Fruit fly (Drosophila melanogaster) whole organism, embryonic: ENCODE data around the gene CG14657.

Source experiments
- CG10274 ChIP-seq: fragments of 200-800 bp; sonication (Bioruptor generic); optimal IDR thresholded peaks from 3 replicates; lab custom pipeline; 2017; ENCODE audit warnings: missing biosample characterization, mild to moderate bottlenecking, missing genetic modification characterization
- CG10321 ChIP-seq: fragments of 200-800 bp; sonication (Bioruptor generic); IDR thresholded peaks from 2 replicates; pipeline ENCODE4 v1.3.6; 2022; ENCODE audit warnings: missing biosample characterization, missing genetic modification characterization
- CG12299 ChIP-seq: fragments of 200-800 bp; sonication (Bioruptor generic); optimal IDR thresholded peaks from 2 replicates; lab custom pipeline; 2018; ENCODE audit warnings: missing biosample characterization, mild to moderate bottlenecking, missing genetic modification characterization
- CG13287 ChIP-seq: fragments of 200-800 bp; sonication (Bioruptor generic); IDR thresholded peaks from 2 replicates; pipeline ENCODE4 v1.3.6; 2022; ENCODE audit warnings: missing biosample characterization, missing genetic modification characterization; ENCODE audit not compliant: partially characterized antibody
- CG15011 ChIP-seq: fragments of 200-800 bp; sonication (Bioruptor generic); optimal IDR thresholded peaks from 3 replicates; lab custom pipeline; 2018; ENCODE audit warnings: missing biosample characterization, mild to moderate bottlenecking, missing genetic modification characterization
- CG31388 ChIP-seq: fragments of 200-800 bp; sonication (Bioruptor generic); optimal IDR thresholded peaks from 2 replicates; lab custom pipeline; 2016; ENCODE audit warnings: missing biosample characterization, missing genetic modification characterization
- CG42726 ChIP-seq: fragments of 200-800 bp; sonication (Bioruptor generic); IDR thresholded peaks from 2 replicates; pipeline ENCODE4 v1.3.6; 2022; ENCODE audit warnings: missing biosample characterization, missing genetic modification characterization; ENCODE audit not compliant: partially characterized antibody
- CG5953 ChIP-seq: fragments of 200-800 bp; sonication (Bioruptor generic); IDR thresholded peaks from 2 replicates; pipeline ENCODE4 v1.3.6; 2022; ENCODE audit warnings: missing biosample characterization, missing genetic modification characterization
- CG7786 ChIP-seq: fragments of 200-800 bp; sonication (Bioruptor generic); optimal IDR thresholded peaks from 2 replicates; lab custom pipeline; 2016; ENCODE audit warnings: missing biosample characterization, missing genetic modification characterization
- CG7963 ChIP-seq: fragments of 200-800 bp; sonication (Bioruptor generic); IDR thresholded peaks from 3 replicates; pipeline ENCODE4 v1.3.6; 2022; ENCODE audit warnings: missing biosample characterization, missing genetic modification characterization; ENCODE audit not compliant: partially characterized antibody
- D19B ChIP-seq: fragments of 200-800 bp; sonication (Bioruptor generic); optimal IDR thresholded peaks from 2 replicates; lab custom pipeline; 2017; ENCODE audit warnings: missing biosample characterization, mild to moderate bottlenecking, missing genetic modification characterization
- Dref ChIP-seq: fragments of 200-800 bp; sonication (Bioruptor generic); IDR thresholded peaks from 2 replicates; pipeline ENCODE4 v1.3.6; 2022; ENCODE audit warnings: missing biosample characterization, missing genetic modification characterization
- Drgx ChIP-seq: fragments of 200-800 bp; sonication (Bioruptor generic); IDR thresholded peaks from 2 replicates; pipeline ENCODE4 v1.3.6; 2022; ENCODE audit warnings: missing biosample characterization, missing genetic modification characterization
- Ets65A ChIP-seq: fragments of 200-800 bp; sonication (Bioruptor generic); peaks from one replicate; lab custom pipeline; 2016; ENCODE audit warnings: missing biosample characterization, missing genetic modification characterization
- GATAe ChIP-seq: fragments of 200-800 bp; sonication (Bioruptor generic); conservative IDR thresholded peaks from 2 replicates; pipeline ENCODE4 v1.3.6; 2022; ENCODE audit warnings: missing biosample characterization, missing genetic modification characterization
- HLH4C ChIP-seq: fragments of 200-800 bp; sonication (Bioruptor generic); IDR thresholded peaks from 3 replicates; pipeline ENCODE4 v1.3.6; 2022; ENCODE audit warnings: missing biosample characterization, missing genetic modification characterization; ENCODE audit not compliant: partially characterized antibody
- Hey ChIP-seq: fragments of 200-800 bp; sonication (Bioruptor generic); optimal IDR thresholded peaks from 3 replicates; lab custom pipeline; 2018; ENCODE audit warnings: missing biosample characterization, mild to moderate bottlenecking, missing genetic modification characterization
- Hr39 ChIP-seq: fragments of >200 bp; optimal IDR thresholded peaks from 2 replicates; lab custom pipeline; 2017
- Med ChIP-seq: fragments of 200-800 bp; sonication (Bioruptor generic); peaks from one replicate; lab custom pipeline; 2016; ENCODE audit warnings: missing biosample characterization, missing genetic modification characterization, mild to moderate bottlenecking, inconsistent platforms, moderate library complexity
- Optix ChIP-seq: fragments of 200-800 bp; sonication (Bioruptor generic); IDR thresholded peaks from 3 replicates; pipeline ENCODE4 v1.3.6; 2022; ENCODE audit warnings: missing biosample characterization, missing genetic modification characterization
- Rfx ChIP-seq: fragments of 200-800 bp; sonication (Bioruptor generic); IDR thresholded peaks from 2 replicates; pipeline ENCODE4 v1.3.6; 2022; ENCODE audit warnings: missing biosample characterization, missing genetic modification characterization
- Side ChIP-seq: fragments of 200-800 bp; sonication (Bioruptor generic); optimal IDR thresholded peaks from 2 replicates; lab custom pipeline; 2016; ENCODE audit warnings: missing biosample characterization, missing genetic modification characterization
- amos ChIP-seq: fragments of 200-800 bp; sonication (Bioruptor generic); IDR thresholded peaks from 2 replicates; pipeline ENCODE4 v1.3.6; 2022; ENCODE audit warnings: missing biosample characterization, missing genetic modification characterization; ENCODE audit not compliant: partially characterized antibody
- cad ChIP-seq: fragments of >200 bp; optimal IDR thresholded peaks from 2 replicates; lab custom pipeline; 2017; ENCODE audit warnings: missing biosample characterization, missing genetic modification characterization
- chif ChIP-seq, 2 experiments: fragments of 200-800 bp; sonication (Bioruptor generic); optimal IDR thresholded peaks; 3 replicates each; lab custom pipeline; 2016; ENCODE audit warnings: missing biosample characterization in 2 of 2, missing genetic modification characterization in 2 of 2
- chinmo ChIP-seq: fragments of 200-800 bp; sonication (Bioruptor generic); IDR thresholded peaks from 4 replicates; pipeline ENCODE4 v1.3.6; 2022; ENCODE audit warnings: missing biosample characterization, missing genetic modification characterization; ENCODE audit not compliant: partially characterized antibody
- dmrt99B ChIP-seq: fragments of 200-800 bp; sonication (Bioruptor generic); optimal IDR thresholded peaks from 2 replicates; lab custom pipeline; 2018; ENCODE audit warnings: missing biosample characterization, mild to moderate bottlenecking, missing genetic modification characterization, moderate library complexity
- emc ChIP-seq: fragments of 200-800 bp; sonication (Bioruptor generic); optimal IDR thresholded peaks from 2 replicates; lab custom pipeline; 2016; ENCODE audit warnings: missing biosample characterization, missing genetic modification characterization
- en ChIP-seq: fragments of 200-800 bp; sonication (Bioruptor generic); optimal IDR thresholded peaks from 2 replicates; lab custom pipeline; 2016; ENCODE audit warnings: missing biosample characterization, missing genetic modification characterization
- fu2 ChIP-seq: fragments of 200-800 bp; sonication (Bioruptor generic); optimal IDR thresholded peaks from 2 replicates; lab custom pipeline; 2016; ENCODE audit warnings: missing biosample characterization, missing genetic modification characterization
- gcm ChIP-seq: fragments of 200-800 bp; sonication (Bioruptor generic); optimal IDR thresholded peaks from 2 replicates; lab custom pipeline; 2019; ENCODE audit warnings: missing biosample characterization, mild to moderate bottlenecking, missing genetic modification characterization, moderate library complexity
- jumu ChIP-seq: fragments of 200-800 bp; sonication (Bioruptor generic); optimal IDR thresholded peaks from 3 replicates; lab custom pipeline; 2016; ENCODE audit warnings: missing biosample characterization, missing genetic modification characterization
- kah ChIP-seq: fragments of 200-800 bp; sonication (Bioruptor generic); optimal IDR thresholded peaks from 2 replicates; lab custom pipeline; 2018; ENCODE audit warnings: missing biosample characterization, mild to moderate bottlenecking, missing genetic modification characterization
- lbe ChIP-seq: fragments of 200-800 bp; sonication (Bioruptor generic); optimal IDR thresholded peaks from 2 replicates; lab custom pipeline; 2016; ENCODE audit warnings: missing biosample characterization, mild to moderate bottlenecking, missing genetic modification characterization
- lmd ChIP-seq: fragments of 200-800 bp; sonication (Bioruptor generic); IDR thresholded peaks from 2 replicates; pipeline ENCODE4 v1.3.6; 2022; ENCODE audit warnings: missing biosample characterization, missing genetic modification characterization
- nerfin-1 ChIP-seq: fragments of 200-800 bp; sonication (Bioruptor generic); optimal IDR thresholded peaks from 3 replicates; lab custom pipeline; 2019; ENCODE audit warnings: missing biosample characterization, mild to moderate bottlenecking, missing genetic modification characterization, moderate library complexity
- nerfin-2 ChIP-seq: fragments of 200-800 bp; sonication (Bioruptor generic); IDR thresholded peaks from 2 replicates; pipeline ENCODE4 v1.3.6; 2022; ENCODE audit warnings: missing biosample characterization, missing genetic modification characterization; ENCODE audit not compliant: partially characterized antibody
- prd ChIP-seq, 3 experiments: fragments of >200 bp in 2 of 3; fragments of 200-800 bp in 1 of 3; sonication (Bioruptor generic) in 1 of 3; optimal IDR thresholded peaks in 2 of 3; IDR thresholded peaks in 1 of 3; 2 replicates in 2 of 3; 3 replicates in 1 of 3; pipeline versions ENCODE4 v1.3.6 to Lab custom; 2017 to 2022; ENCODE audit warnings: missing biosample characterization in 1 of 3, missing genetic modification characterization in 1 of 3
- pros ChIP-seq: fragments of 200-800 bp; sonication (Bioruptor generic); optimal IDR thresholded peaks from 3 replicates; lab custom pipeline; 2019; ENCODE audit warnings: missing biosample characterization, mild to moderate bottlenecking, missing genetic modification characterization, moderate library complexity
- run ChIP-seq: fragments of 200-800 bp; sonication (Bioruptor generic); optimal IDR thresholded peaks from 3 replicates; lab custom pipeline; 2018; ENCODE audit warnings: missing biosample characterization, mild to moderate bottlenecking, missing genetic modification characterization
- sens ChIP-seq: fragments of 200-800 bp; sonication (Bioruptor generic); peaks from one replicate; lab custom pipeline; 2016; ENCODE audit warnings: missing biosample characterization, missing genetic modification characterization
- sim ChIP-seq: fragments of 200-800 bp; sonication (Bioruptor generic); IDR thresholded peaks from 2 replicates; pipeline ENCODE4 v1.3.6; 2022; ENCODE audit warnings: missing biosample characterization, missing genetic modification characterization
- sqz ChIP-seq: fragments of 200-800 bp; sonication (Bioruptor generic); optimal IDR thresholded peaks from 3 replicates; lab custom pipeline; 2018; ENCODE audit warnings: missing biosample characterization, mild to moderate bottlenecking, missing genetic modification characterization
- tll ChIP-seq, 2 experiments: fragments of 200-800 bp in 1 of 2; fragments of >200 bp in 1 of 2; sonication (Bioruptor generic) in 1 of 2; optimal IDR thresholded peaks; 2 replicates each; lab custom pipeline; 2017 to 2019; ENCODE audit warnings: missing biosample characterization in 2 of 2, missing genetic modification characterization in 2 of 2, mild to moderate bottlenecking in 1 of 2, moderate library complexity in 1 of 2
- tna ChIP-seq: fragments of 200-800 bp; sonication (Bioruptor generic); IDR thresholded peaks from 2 replicates; pipeline ENCODE4 v1.3.6; 2022; ENCODE audit warnings: missing biosample characterization, missing genetic modification characterization; ENCODE audit not compliant: partially characterized antibody
- twi ChIP-seq: fragments of 200-800 bp; optimal IDR thresholded peaks from 2 replicates; lab custom pipeline; 2019; ENCODE audit warnings: missing biosample characterization, mild to moderate bottlenecking, missing genetic modification characterization, moderate library complexity
- usp ChIP-seq: fragments of >200 bp; optimal IDR thresholded peaks from 2 replicates; lab custom pipeline; 2017; ENCODE audit warnings: missing biosample characterization, missing genetic modification characterization

CG14657 gene

DNA sequence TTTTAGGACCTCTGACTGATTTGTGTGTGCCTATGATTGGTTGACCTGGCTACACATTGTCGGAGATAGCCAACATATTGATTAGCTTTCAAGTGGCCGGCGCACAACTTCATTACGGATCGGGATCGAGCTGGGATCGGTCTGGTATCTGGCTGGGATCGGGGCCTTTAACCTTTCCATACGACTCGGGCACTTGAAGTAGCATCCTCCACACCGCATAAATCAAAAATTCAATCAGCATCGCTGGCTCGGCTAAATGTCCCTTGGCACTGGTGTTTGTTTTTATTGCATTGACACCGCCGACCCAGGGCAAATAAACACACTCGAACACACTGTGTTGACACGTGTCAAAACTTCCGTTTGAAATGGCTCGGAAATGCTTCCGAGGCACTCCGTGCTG, 34.5 kb upstream of the CG14657 start:
- TF ChIP-seq en (GFP tag; lab: Kevin White, UChicago) (no peak), twi (tag; lab: Kevin White, UChicago) (peak; percentile 55), Hey (tag; lab: Kevin White, UChicago) (peak; percentile 76), Ets65A (GFP tag; lab: Kevin White, UChicago) (peak; percentile 82), prd (optimal IDR thresholded peaks at IDR 0.05; lab: Kevin White, UChicago) (no peak), prd (GFP tag; IDR thresholded peaks at IDR 0.05; lab: Robert Waterston, UW) (0 out of 3 replicates have a peak, but pooled peaks have one; percentile 15)
- TF ChIP-seq, all 482 proteins: peak for 4

DNA sequence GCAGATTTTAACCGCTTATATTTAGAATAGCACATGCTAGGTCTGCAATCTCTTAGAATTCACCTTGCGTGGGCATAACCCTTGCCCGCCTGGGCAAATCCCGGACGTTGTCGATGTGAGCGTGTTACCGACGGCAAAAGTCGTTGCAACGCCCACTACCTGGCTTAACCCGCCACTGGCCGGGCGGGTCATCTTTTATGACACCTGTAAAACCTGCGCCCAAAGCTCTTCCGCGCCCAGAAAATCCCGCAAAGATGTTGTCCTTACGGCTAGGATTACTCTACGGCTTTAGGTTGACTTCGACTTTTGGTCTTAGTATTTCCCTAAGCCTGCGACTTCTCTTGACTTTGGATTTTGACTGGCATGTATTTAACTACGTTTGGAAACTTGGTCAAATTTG, 33.0 kb upstream of the CG14657 start:
- TF ChIP-seq Drgx (GFP tag; lab: Robert Waterston, UW) (no peak), chif (GFP tag; optimal IDR thresholded peaks at IDR 0.05; lab: Kevin White, UChicago) (no peak), jumu (GFP tag; lab: Kevin White, UChicago) (no peak), HLH4C (GFP tag; lab: Robert Waterston, UW) (no peak), cad (GFP tag; lab: Kevin White, UChicago) (peak; percentile 72), CG12299 (tag; lab: Kevin White, UChicago) (no peak), D19B (no peak), tll (GFP tag; optimal IDR thresholded peaks at IDR 0.05; lab: Kevin White, UChicago) (peak in 1 of 2 experiments; percentile 98), gcm (GFP tag; lab: Kevin White, UChicago) (no peak), kah (GFP tag; lab: Kevin White, UChicago) (no peak)

DNA sequence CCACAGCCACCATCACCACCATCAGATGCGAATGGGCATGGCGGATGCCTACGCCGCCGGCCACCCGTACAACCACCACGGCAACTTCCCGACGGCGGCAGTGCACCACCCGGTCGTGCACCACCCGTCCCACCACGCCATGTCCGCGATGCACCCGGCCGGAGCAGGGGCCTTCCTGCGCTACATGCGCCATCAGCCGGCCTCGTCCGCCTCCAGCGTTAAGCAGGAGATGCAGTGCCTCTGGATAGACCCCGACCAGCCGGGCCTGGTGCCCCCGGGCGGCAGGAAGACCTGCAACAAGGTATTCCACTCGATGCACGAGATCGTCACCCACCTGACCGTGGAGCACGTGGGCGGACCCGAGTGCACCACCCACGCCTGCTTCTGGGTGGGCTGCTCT, 32.3 kb upstream of the CG14657 start:
- TF ChIP-seq fu2: no peak
- TF ChIP-seq CG42726 (GFP tag; lab: Robert Waterston, UW): 0 out of 2 replicates have a peak, but pooled peaks have one; percentile 3
- peak; percentile 14 for TF ChIP-seq Med (GFP tag; lab: Kevin White, UChicago)
- no peak for TF ChIP-seq pros (GFP tag; lab: Kevin White, UChicago)
- no peak for TF ChIP-seq CG10321 (GFP tag; lab: Robert Waterston, UW)
- no peak for TF ChIP-seq run (tag; lab: Kevin White, UChicago)
- TF ChIP-seq CG5953 (GFP tag; lab: Robert Waterston, UW): no peak
- TF ChIP-seq HLH4C (GFP tag; lab: Robert Waterston, UW): no peak
- no peak for TF ChIP-seq GATAe (GFP tag; lab: Robert Waterston, UW)
- no peak for TF ChIP-seq chinmo
- no peak for TF ChIP-seq Optix (GFP tag; lab: Robert Waterston, UW)
- peak; percentile 41 for TF ChIP-seq Hr39 (lab: Kevin White, UChicago)
- no peak for TF ChIP-seq emc (GFP tag; lab: Kevin White, UChicago)
- no peak for TF ChIP-seq CG7786 (GFP tag; lab: Kevin White, UChicago)
- 0 out of 2 replicates have a peak, but pooled peaks have one; percentile 3 for TF ChIP-seq Rfx
- no peak for TF ChIP-seq CG10274 (GFP tag; lab: Kevin White, UChicago)
- no peak for TF ChIP-seq sim (GFP tag; lab: Robert Waterston, UW)
- TF ChIP-seq nerfin-1 (tag; lab: Kevin White, UChicago): no peak
- TF ChIP-seq lmd (GFP tag; lab: Robert Waterston, UW): no peak
- TF ChIP-seq CG31388: no peak
- TF ChIP-seq sens (GFP tag; lab: Kevin White, UChicago): peak; percentile 45
- TF ChIP-seq Ets65A (GFP tag; lab: Kevin White, UChicago): peak; percentile 91
- no peak for TF ChIP-seq CG13287 (GFP tag; lab: Robert Waterston, UW)
- no peak for TF ChIP-seq lbe
- TF ChIP-seq usp (GFP tag; lab: Kevin White, UChicago): no peak
- TF ChIP-seq sqz: no peak
- no peak for TF ChIP-seq amos (GFP tag; lab: Robert Waterston, UW)
- no peak for TF ChIP-seq nerfin-2 (GFP tag; lab: Robert Waterston, UW)
- no peak for TF ChIP-seq dmrt99B
- no peak for TF ChIP-seq CG15011 (GFP tag; lab: Kevin White, UChicago)
- TF ChIP-seq tna (GFP tag; lab: Robert Waterston, UW): no peak
- no peak for TF ChIP-seq Side (GFP tag; lab: Kevin White, UChicago)
- TF ChIP-seq CG7963 (GFP tag; lab: Robert Waterston, UW): 0 out of 3 replicates have a peak, but pooled peaks have one; percentile 6
- TF ChIP-seq Dref (GFP tag; lab: Robert Waterston, UW): no peak
